Worm (Caenorhabditis elegans) whole organism, young adult: ENCODE measurements around the gene zyg-9.

Experiments used
- sptf-2 ChIP-seq: fragments of 200-800 bp; sonication (Bioruptor generic); optimal IDR thresholded peaks from 2 replicates; lab custom pipeline; 2018; ENCODE audit warnings: mild to moderate bottlenecking, missing genetic modification characterization, missing compliant biosample characterization
- unc-62 ChIP-seq: fragments of 150-350 bp; optimal IDR thresholded peaks from 2 replicates; lab custom pipeline; 2014; ENCODE audit warnings: missing biosample characterization, missing genetic modification reagents, missing genetic modification characterization
- ztf-22 ChIP-seq: fragments of 200-800 bp; sonication (Bioruptor generic); optimal IDR thresholded peaks from 2 replicates; lab custom pipeline; 2018; ENCODE audit warnings: mild to moderate bottlenecking, missing genetic modification characterization, moderate library complexity, missing compliant biosample characterization

ce11 chrII:8419015-8419414 is 38.6 kb upstream of the zyg-9 start:
- TF ChIP-seq unc-62 = no peak
- no peak for TF ChIP-seq ztf-22 (GFP tag; lab: Kevin White, UChicago)
- no peak for TF ChIP-seq sptf-2 (GFP tag; lab: Kevin White, UChicago)
